Fruit fly (Drosophila melanogaster) whole organism, embryonic: Measurements from ENCODE around the gene CG46440.

Experiments
- Asciz ChIP-seq: fragments of 200-800 bp; sonication (Bioruptor generic); optimal IDR thresholded peaks from 2 replicates; lab custom pipeline; 2017; ENCODE audit warnings: missing biosample characterization, mild to moderate bottlenecking, missing genetic modification characterization, missing genetic modification reagents
- CG11085 ChIP-seq: fragments of 200-800 bp; sonication (Bioruptor generic); IDR thresholded peaks from 2 replicates; pipeline ENCODE4 v1.3.6; 2022; ENCODE audit warnings: missing biosample characterization, missing genetic modification characterization
- CG11560 ChIP-seq: fragments of 200-800 bp; sonication (Bioruptor generic); IDR thresholded peaks from 3 replicates; pipeline ENCODE4 v1.3.6; 2022; ENCODE audit warnings: missing biosample characterization, missing genetic modification characterization
- CG14050 ChIP-seq: fragments of 200-800 bp; sonication (Bioruptor generic); IDR thresholded peaks from 3 replicates; pipeline ENCODE4 v1.3.6; 2022; ENCODE audit warnings: missing biosample characterization, missing genetic modification characterization
- CG14860 ChIP-seq: fragments of 200-800 bp; sonication (Bioruptor generic); IDR thresholded peaks from 3 replicates; pipeline ENCODE4 v1.3.6; 2022; ENCODE audit warnings: missing biosample characterization, missing genetic modification characterization; ENCODE audit not compliant: partially characterized antibody
- CG16813 ChIP-seq: fragments of 200-800 bp; sonication (Bioruptor generic); IDR thresholded peaks from 3 replicates; pipeline ENCODE4 v1.3.6; 2022; ENCODE audit warnings: missing biosample characterization, missing genetic modification characterization; ENCODE audit not compliant: partially characterized antibody
- CG17186 ChIP-seq: fragments of 200-800 bp; sonication (Bioruptor generic); optimal IDR thresholded peaks from 3 replicates; lab custom pipeline; 2017; ENCODE audit warnings: missing biosample characterization, missing genetic modification reagents, missing genetic modification characterization
- CG17568 ChIP-seq: fragments of 200-800 bp; sonication (Bioruptor generic); optimal IDR thresholded peaks from 2 replicates; lab custom pipeline; 2018; ENCODE audit warnings: missing biosample characterization, mild to moderate bottlenecking, missing genetic modification characterization, moderate library complexity
- CG30431 ChIP-seq: fragments of 200-800 bp; sonication (Bioruptor generic); optimal IDR thresholded peaks from 2 replicates; lab custom pipeline; 2017; ENCODE audit warnings: missing biosample characterization, missing genetic modification characterization
- CG3065 ChIP-seq: fragments of 200-800 bp; sonication (Bioruptor generic); optimal IDR thresholded peaks from 2 replicates; lab custom pipeline; 2016; ENCODE audit warnings: missing biosample characterization, missing genetic modification characterization
- CG3163 ChIP-seq: fragments of 200-800 bp; sonication (Bioruptor generic); optimal IDR thresholded peaks from 3 replicates; lab custom pipeline; 2016; ENCODE audit warnings: missing biosample characterization, missing genetic modification characterization
- CG7271 ChIP-seq: fragments of 200-800 bp; sonication (Bioruptor generic); optimal IDR thresholded peaks from 2 replicates; lab custom pipeline; 2018; ENCODE audit warnings: missing biosample characterization, mild to moderate bottlenecking, missing genetic modification characterization, moderate library complexity
- CG7928 ChIP-seq: fragments of 200-800 bp; sonication (Bioruptor generic); optimal IDR thresholded peaks from 2 replicates; lab custom pipeline; 2017; ENCODE audit warnings: missing biosample characterization, mild to moderate bottlenecking, missing genetic modification characterization
- CG8290 ChIP-seq, 3 experiments: fragments of 200-800 bp; sonication (Bioruptor generic); optimal IDR thresholded peaks; 2 replicates each; lab custom pipeline; 2016 to 2019; ENCODE audit warnings: missing biosample characterization in 3 of 3, missing genetic modification characterization in 3 of 3, mild to moderate bottlenecking in 2 of 3, moderate library complexity in 1 of 3
- CG9797 ChIP-seq: fragments of 200-800 bp; sonication (Bioruptor generic); optimal IDR thresholded peaks from 3 replicates; lab custom pipeline; 2018; ENCODE audit warnings: missing biosample characterization, mild to moderate bottlenecking, missing genetic modification characterization
- D19A ChIP-seq: fragments of 200-800 bp; optimal IDR thresholded peaks from 3 replicates; lab custom pipeline; 2019; ENCODE audit warnings: missing biosample characterization, mild to moderate bottlenecking, missing genetic modification characterization, moderate library complexity
- Dll ChIP-seq: fragments of 200-800 bp; sonication (Bioruptor generic); IDR thresholded peaks from 4 replicates; pipeline ENCODE4 v1.3.6; 2022; ENCODE audit warnings: missing biosample characterization, missing genetic modification characterization; ENCODE audit not compliant: partially characterized antibody
- Dp ChIP-seq: fragments of 200-800 bp; sonication (Bioruptor generic); optimal IDR thresholded peaks from 2 replicates; lab custom pipeline; 2018; ENCODE audit warnings: missing biosample characterization, mild to moderate bottlenecking, missing genetic modification characterization, moderate library complexity
- Ets97D ChIP-seq: fragments of 200-800 bp; sonication (Bioruptor generic); optimal IDR thresholded peaks from 3 replicates; lab custom pipeline; 2016; ENCODE audit warnings: missing biosample characterization, missing genetic modification characterization
- Gug ChIP-seq: fragments of 200-800 bp; sonication (Bioruptor generic); IDR thresholded peaks from 4 replicates; pipeline ENCODE4 v1.3.6; 2022; ENCODE audit warnings: missing biosample characterization, missing genetic modification characterization
- HLH54F ChIP-seq: fragments of 200-800 bp; sonication (Bioruptor generic); optimal IDR thresholded peaks from 3 replicates; lab custom pipeline; 2016; ENCODE audit warnings: missing biosample characterization, missing genetic modification characterization
- Hand ChIP-seq: fragments of 200-800 bp; sonication (Bioruptor generic); optimal IDR thresholded peaks from 2 replicates; lab custom pipeline; 2017; ENCODE audit warnings: mild to moderate bottlenecking, missing biosample characterization, missing genetic modification reagents, missing genetic modification characterization
- Hmr ChIP-seq: fragments of 200-800 bp; sonication (Bioruptor generic); optimal IDR thresholded peaks from 3 replicates; lab custom pipeline; 2017; ENCODE audit warnings: mild to moderate bottlenecking, missing biosample characterization, missing genetic modification reagents, missing genetic modification characterization
- Lhr ChIP-seq: fragments of 200-800 bp; sonication (Bioruptor generic); optimal IDR thresholded peaks from 3 replicates; lab custom pipeline; 2017; ENCODE audit warnings: mild to moderate bottlenecking, missing biosample characterization, missing genetic modification reagents, missing genetic modification characterization
- Mad ChIP-seq: fragments of 200-800 bp; sonication (Bioruptor generic); optimal IDR thresholded peaks from 2 replicates; lab custom pipeline; 2016; ENCODE audit warnings: missing biosample characterization, missing genetic modification characterization
- Nf-YC ChIP-seq: fragments of 200-800 bp; optimal IDR thresholded peaks from 3 replicates; lab custom pipeline; 2019; ENCODE audit warnings: missing biosample characterization, mild to moderate bottlenecking, missing genetic modification characterization, moderate library complexity
- Rx ChIP-seq: fragments of 200-800 bp; sonication (Bioruptor generic); IDR thresholded peaks from 2 replicates; pipeline ENCODE4 v1.3.6; 2022; ENCODE audit warnings: missing biosample characterization, missing genetic modification characterization
- Stat92E ChIP-seq, 3 experiments: fragments of >200 bp in 2 of 3; fragments of 200-800 bp in 1 of 3; sonication (Bioruptor generic) in 1 of 3; optimal IDR thresholded peaks; 2 replicates each; lab custom pipeline; 2017 to 2019; ENCODE audit warnings: missing biosample characterization in 3 of 3, missing genetic modification characterization in 3 of 3, mild to moderate bottlenecking in 1 of 3, moderate library complexity in 1 of 3
- Tbp ChIP-seq: fragments of >200 bp; optimal IDR thresholded peaks from 2 replicates; lab custom pipeline; 2018; ENCODE audit warnings: missing biosample characterization, missing genetic modification characterization
- YL-1 ChIP-seq: fragments of 200-800 bp; sonication (Bioruptor generic); optimal IDR thresholded peaks from 3 replicates; lab custom pipeline; 2017; ENCODE audit warnings: missing biosample characterization, mild to moderate bottlenecking, missing genetic modification characterization
- ac ChIP-seq: fragments of 200-800 bp; sonication (Bioruptor generic); optimal IDR thresholded peaks from 3 replicates; lab custom pipeline; 2017; ENCODE audit warnings: missing biosample characterization, mild to moderate bottlenecking, missing genetic modification characterization
- ap ChIP-seq: fragments of 200-800 bp; sonication (Bioruptor generic); IDR thresholded peaks from 2 replicates; pipeline ENCODE4 v1.3.6; 2022; ENCODE audit warnings: missing biosample characterization, missing genetic modification characterization
- esg ChIP-seq: fragments of 200-800 bp; sonication (Bioruptor generic); conservative IDR thresholded peaks from 2 replicates; pipeline ENCODE4 v1.3.6; 2022; ENCODE audit warnings: missing biosample characterization, missing genetic modification characterization
- gcm ChIP-seq: fragments of 200-800 bp; sonication (Bioruptor generic); optimal IDR thresholded peaks from 2 replicates; lab custom pipeline; 2019; ENCODE audit warnings: missing biosample characterization, mild to moderate bottlenecking, missing genetic modification characterization, moderate library complexity
- gem ChIP-seq: fragments of 200-800 bp; sonication (Bioruptor generic); optimal IDR thresholded peaks from 2 replicates; lab custom pipeline; 2019; ENCODE audit warnings: missing biosample characterization, mild to moderate bottlenecking, missing genetic modification characterization, moderate library complexity
- jigr1 ChIP-seq: fragments of 200-800 bp; sonication (Bioruptor generic); IDR thresholded peaks from 3 replicates; pipeline ENCODE4 v1.3.6; 2022; ENCODE audit warnings: missing biosample characterization, missing genetic modification characterization
- knrl ChIP-seq: fragments of 200-800 bp; sonication (Bioruptor generic); IDR thresholded peaks from 3 replicates; pipeline ENCODE4 v1.3.6; 2022; ENCODE audit warnings: missing biosample characterization, missing genetic modification characterization; ENCODE audit not compliant: partially characterized antibody
- lab ChIP-seq: fragments of 200-800 bp; sonication (Bioruptor generic); optimal IDR thresholded peaks from 3 replicates; lab custom pipeline; 2017; ENCODE audit warnings: missing biosample characterization, missing genetic modification characterization, mild to moderate bottlenecking, moderate library complexity, missing genetic modification reagents
- maf-S ChIP-seq: fragments of 200-800 bp; sonication (Bioruptor generic); optimal IDR thresholded peaks from 2 replicates; lab custom pipeline; 2016; ENCODE audit warnings: missing biosample characterization, missing genetic modification characterization
- mam ChIP-seq: fragments of 200-800 bp; sonication (Bioruptor generic); optimal IDR thresholded peaks from 3 replicates; lab custom pipeline; 2016; ENCODE audit warnings: missing biosample characterization, missing genetic modification characterization
- psq ChIP-seq: fragments of 200-800 bp; sonication (Bioruptor generic); optimal IDR thresholded peaks from 2 replicates; lab custom pipeline; 2017; ENCODE audit warnings: missing biosample characterization, missing genetic modification characterization
- sim ChIP-seq: fragments of 200-800 bp; sonication (Bioruptor generic); IDR thresholded peaks from 2 replicates; pipeline ENCODE4 v1.3.6; 2022; ENCODE audit warnings: missing biosample characterization, missing genetic modification characterization
- sisA ChIP-seq: fragments of 200-800 bp; sonication (Bioruptor generic); IDR thresholded peaks from 2 replicates; pipeline ENCODE4 v1.3.6; 2022; ENCODE audit warnings: missing biosample characterization, missing genetic modification characterization
- sqz ChIP-seq: fragments of 200-800 bp; sonication (Bioruptor generic); optimal IDR thresholded peaks from 3 replicates; lab custom pipeline; 2018; ENCODE audit warnings: missing biosample characterization, mild to moderate bottlenecking, missing genetic modification characterization
- stwl ChIP-seq: fragments of 200-800 bp; sonication (Bioruptor generic); optimal IDR thresholded peaks from 3 replicates; lab custom pipeline; 2018; ENCODE audit warnings: missing biosample characterization, mild to moderate bottlenecking, missing genetic modification characterization, moderate library complexity
- sug ChIP-seq: fragments of 200-800 bp; optimal IDR thresholded peaks from 2 replicates; lab custom pipeline; 2019; ENCODE audit warnings: missing biosample characterization, mild to moderate bottlenecking, missing genetic modification characterization, moderate library complexity
- tx ChIP-seq: fragments of 200-800 bp; sonication (Bioruptor generic); optimal IDR thresholded peaks from 2 replicates; lab custom pipeline; 2016; ENCODE audit warnings: missing biosample characterization, missing genetic modification characterization
- zfh1 ChIP-seq: fragments of 200-800 bp; sonication (Bioruptor generic); IDR thresholded peaks from 3 replicates; pipeline ENCODE4 v1.3.6; 2022; ENCODE audit warnings: missing biosample characterization, missing genetic modification characterization
- zfh2 ChIP-seq: fragments of 200-800 bp; sonication (Bioruptor generic); optimal IDR thresholded peaks from 2 replicates; lab custom pipeline; 2016; ENCODE audit warnings: missing biosample characterization, missing genetic modification characterization

CG46440 gene

dm6 chrX:15852815-15853542 lies 4.6 kb downstream of the CG46440 start, which contains the start of the genes UBL3 and CG15914 (continued):
- no peak for TF ChIP-seq jigr1
- TF ChIP-seq knrl (GFP tag; lab: Robert Waterston, UW), result no peak
- peak in 1 of 3 experiments; percentile 13 for TF ChIP-seq Stat92E (GFP tag; optimal IDR thresholded peaks at IDR 0.05; lab: Kevin White, UChicago)
- TF ChIP-seq Mad (GFP tag; lab: Kevin White, UChicago), result no peak
- TF ChIP-seq CG14860 (GFP tag; lab: Robert Waterston, UW), result no peak
- TF ChIP-seq CG7271, result no peak
- peak; percentile 95 for TF ChIP-seq CG9797
- TF ChIP-seq HLH54F, result no peak
- no peak for TF ChIP-seq CG11085 (GFP tag; lab: Robert Waterston, UW)
- TF ChIP-seq zfh2, result no peak
- peak; percentile 51 for TF ChIP-seq YL-1 (GFP tag; lab: Kevin White, UChicago)
- no peak for TF ChIP-seq sim
- no peak for TF ChIP-seq Tbp
- no peak for TF ChIP-seq psq
- TF ChIP-seq Gug (GFP tag; lab: Robert Waterston, UW), result no peak
- TF ChIP-seq Asciz (GFP tag; lab: Kevin White, UChicago), result no peak
- peak; percentile 45 for TF ChIP-seq stwl (tag; lab: Kevin White, UChicago)
- TF ChIP-seq gcm, result no peak
- TF ChIP-seq ac (GFP tag; lab: Kevin White, UChicago), result no peak
- TF ChIP-seq Dll (GFP tag; lab: Robert Waterston, UW), result 0 out of 4 replicates have a peak, but pooled peaks have one; percentile 32
- no peak for TF ChIP-seq CG8290 (GFP tag; optimal IDR thresholded peaks at IDR 0.05; lab: Kevin White, UChicago)
- TF ChIP-seq CG8290 (tag; optimal IDR thresholded peaks at IDR 0.05; lab: Kevin White, UChicago), result peak in 1 of 2 experiments; percentile 9
- TF ChIP-seq tx (GFP tag; lab: Kevin White, UChicago), result no peak
- no peak for TF ChIP-seq sisA (GFP tag; lab: Robert Waterston, UW)
- TF ChIP-seq CG16813, result 0 out of 3 replicates have a peak, but pooled peaks have one; percentile 7
- TF ChIP-seq gem (tag; lab: Kevin White, UChicago), result no peak
- TF ChIP-seq ap, result no peak
- TF ChIP-seq Hmr, result no peak
- TF ChIP-seq CG3065 (GFP tag; lab: Kevin White, UChicago), result no peak
- no peak for TF ChIP-seq Hand (GFP tag; lab: Kevin White, UChicago)
- no peak for TF ChIP-seq maf-S (GFP tag; lab: Kevin White, UChicago)
- peak; percentile 59 for TF ChIP-seq Dp (GFP tag; lab: Kevin White, UChicago)
- TF ChIP-seq mam (GFP tag; lab: Kevin White, UChicago), result no peak
- peak; percentile 13 for TF ChIP-seq Ets97D
- peak; percentile 39 for TF ChIP-seq CG17568 (GFP tag; lab: Kevin White, UChicago)
- TF ChIP-seq lab, result no peak
- TF ChIP-seq CG17186 (GFP tag; lab: Kevin White, UChicago), result peak; percentile 75
- peak; percentile 91 for TF ChIP-seq sqz
- TF ChIP-seq zfh1 (GFP tag; lab: Robert Waterston, UW), result no peak
- TF ChIP-seq Lhr, result peak; percentile 47
- no peak for TF ChIP-seq esg
- peak; percentile 49 for TF ChIP-seq Nf-YC (tag; lab: Kevin White, UChicago)
- no peak for TF ChIP-seq CG3163 (GFP tag; lab: Kevin White, UChicago)
- no peak for TF ChIP-seq CG30431 (GFP tag; lab: Kevin White, UChicago)
- no peak for TF ChIP-seq Rx (GFP tag; lab: Robert Waterston, UW)
- TF ChIP-seq CG14050 (GFP tag; lab: Robert Waterston, UW), result no peak
- peak; percentile 25 for TF ChIP-seq D19A (tag; lab: Kevin White, UChicago)
- TF ChIP-seq sug, result peak; percentile 30
- TF ChIP-seq CG11560 (tag; lab: Robert Waterston, UW), result no peak
- no peak for TF ChIP-seq CG7928 (GFP tag; lab: Kevin White, UChicago)
